Worm (Caenorhabditis elegans) whole organism, late embryonic: ENCODE data around the gene K09C8.7.

Source experiments
- ama-1 ChIP-seq: fragments of 150-350 bp; optimal IDR thresholded peaks from 2 replicates; lab custom pipeline; 2014
- ceh-24 ChIP-seq: sonication (generic microtip); optimal IDR thresholded peaks from 2 replicates; lab custom pipeline; 2016; ENCODE audit warnings: mild to moderate bottlenecking, missing genetic modification characterization, missing compliant biosample characterization
- dve-1 ChIP-seq: sonication (generic microtip); optimal IDR thresholded peaks from 2 replicates; lab custom pipeline; 2017; ENCODE audit warnings: antibody characterized with exemption, mild to moderate bottlenecking, missing genetic modification characterization, missing compliant biosample characterization
- hlh-30 ChIP-seq: sonication (generic microtip); optimal IDR thresholded peaks from 2 replicates; lab custom pipeline; 2017; ENCODE audit warnings: antibody characterized with exemption, missing genetic modification characterization, missing compliant biosample characterization; ENCODE audit not compliant: insufficient read depth
- pha-2 ChIP-seq: sonication (generic microtip); optimal IDR thresholded peaks from 2 replicates; lab custom pipeline; 2017; ENCODE audit warnings: mild to moderate bottlenecking, missing genetic modification characterization, missing compliant biosample characterization
- tbx-7 ChIP-seq: sonication (generic microtip); optimal IDR thresholded peaks from 2 replicates; lab custom pipeline; 2016; ENCODE audit warnings: missing genotype, missing genetic modification characterization, missing compliant biosample characterization

- no peak for TF ChIP-seq pha-2
- no peak for TF ChIP-seq ceh-24 (tag; lab: Kevin White, UChicago)
- no peak for TF ChIP-seq hlh-30 (tag; lab: Kevin White, UChicago)
- TF ChIP-seq dve-1 (tag; lab: Kevin White, UChicago): no peak
- no peak for TF ChIP-seq ama-1 (lab: Kevin White, UChicago)
- TF ChIP-seq tbx-7 (tag; lab: Kevin White, UChicago): no peak
Measured at ce11 chrX:10919613-10920012, 31.6 kb downstream of the K09C8.7 start, which contains the start of gene nstp-9.
